Worm (Caenorhabditis elegans) whole organism, L2 larva: Measurements from ENCODE around the gene pdl-1.
A peak's percentile ranks its signal among the peaks of the same experiment; 100 is the strongest.

ENCODE experiments used
- C34F6.9 ChIP-seq: fragments of 150-350 bp; optimal IDR thresholded peaks from 2 replicates; lab custom pipeline; 2014; ENCODE audit warnings: missing biosample characterization, missing genetic modification characterization
- F13H6.1 ChIP-seq: sonication (generic microtip); optimal IDR thresholded peaks from 2 replicates; lab custom pipeline; 2016; ENCODE audit warnings: missing genetic modification characterization, missing compliant biosample characterization
- R02D3.7 ChIP-seq: fragments of 150-350 bp; optimal IDR thresholded peaks from 2 replicates; lab custom pipeline; 2014; ENCODE audit warnings: missing biosample characterization, missing genetic modification characterization
- Y55F3AM.14 ChIP-seq: fragments of 200-800 bp; sonication (Bioruptor generic); optimal IDR thresholded peaks from 2 replicates; lab custom pipeline; 2018; ENCODE audit warnings: mild to moderate bottlenecking, missing genetic modification characterization, missing compliant biosample characterization
- ZK546.5 ChIP-seq: sonication (generic microtip); optimal IDR thresholded peaks from 2 replicates; lab custom pipeline; 2017; ENCODE audit warnings: missing biosample characterization, missing genetic modification characterization
- alr-1 ChIP-seq: fragments of 150-350 bp; optimal IDR thresholded peaks from 2 replicates; lab custom pipeline; 2014; ENCODE audit warnings: missing biosample characterization, missing genetic modification characterization
- aly-2 ChIP-seq: fragments of 150-350 bp; optimal IDR thresholded peaks from 2 replicates; lab custom pipeline; 2014; ENCODE audit warnings: missing biosample characterization, missing genetic modification characterization
- ama-1 ChIP-seq: fragments of 150-350 bp; optimal IDR thresholded peaks from 2 replicates; lab custom pipeline; 2018; ENCODE audit warnings: inconsistent platforms
- blmp-1 ChIP-seq: sonication (generic microtip); optimal IDR thresholded peaks from 2 replicates; lab custom pipeline; 2017; ENCODE audit warnings: missing genetic modification characterization, mild to moderate bottlenecking, missing compliant biosample characterization, antibody characterized with exemption, moderate library complexity; ENCODE audit not compliant: insufficient read depth
- ceh-16 ChIP-seq: fragments of 150-350 bp; optimal IDR thresholded peaks from 2 replicates; lab custom pipeline; 2014; ENCODE audit warnings: missing biosample characterization, missing genetic modification characterization
- ceh-82 ChIP-seq: fragments of 150-350 bp; optimal IDR thresholded peaks from 2 replicates; lab custom pipeline; 2014; ENCODE audit warnings: missing biosample characterization, missing genetic modification characterization
- crh-2 ChIP-seq: sonication (generic microtip); optimal IDR thresholded peaks from 2 replicates; lab custom pipeline; 2017; ENCODE audit warnings: missing biosample characterization, missing genetic modification characterization
- dmd-4 ChIP-seq: sonication (generic microtip); optimal IDR thresholded peaks from 2 replicates; lab custom pipeline; 2017; ENCODE audit warnings: missing biosample characterization, missing genetic modification characterization
- egl-27 ChIP-seq: sonication (generic microtip); optimal IDR thresholded peaks from 3 replicates; lab custom pipeline; 2017; ENCODE audit warnings: missing biosample characterization, missing genetic modification reagents, missing genetic modification characterization
- elt-1 ChIP-seq: fragments of 150-350 bp; optimal IDR thresholded peaks from 2 replicates; lab custom pipeline; 2014; ENCODE audit warnings: missing biosample characterization, missing genetic modification characterization
- elt-3 ChIP-seq: sonication (generic microtip); optimal IDR thresholded peaks from 2 replicates; lab custom pipeline; 2017; ENCODE audit warnings: missing biosample characterization, missing genetic modification characterization
- fos-1 ChIP-seq: fragments of 150-350 bp; optimal IDR thresholded peaks from 2 replicates; lab custom pipeline; 2014; ENCODE audit warnings: missing biosample characterization, missing genetic modification characterization
- gmeb-1 ChIP-seq: fragments of 150-350 bp; optimal IDR thresholded peaks from 2 replicates; lab custom pipeline; 2014; ENCODE audit warnings: missing biosample characterization, missing genetic modification characterization
- lin-11 ChIP-seq: fragments of 150-350 bp; sonication (generic microtip); optimal IDR thresholded peaks from 2 replicates; lab custom pipeline; 2014; ENCODE audit warnings: missing biosample characterization, missing genetic modification characterization, inconsistent platforms, mixed read lengths
- lin-13 ChIP-seq: fragments of 150-350 bp; optimal IDR thresholded peaks from 2 replicates; lab custom pipeline; 2014; ENCODE audit warnings: missing biosample characterization, missing genetic modification reagents, missing genetic modification characterization
- lin-39 ChIP-seq: fragments of 150-350 bp; optimal IDR thresholded peaks from 2 replicates; lab custom pipeline; 2014; ENCODE audit warnings: missing biosample characterization, missing genetic modification reagents, missing genetic modification characterization
- lsy-2 ChIP-seq, 2 experiments: fragments of 150-350 bp in 1 of 2; sonication (generic microtip) in 1 of 2; optimal IDR thresholded peaks; 2 replicates each; lab custom pipeline; 2014 to 2017; ENCODE audit warnings: missing biosample characterization in 2 of 2, missing genetic modification characterization in 2 of 2
- mab-5 ChIP-seq: fragments of 150-350 bp; optimal IDR thresholded peaks from 2 replicates; lab custom pipeline; 2014; ENCODE audit warnings: missing biosample characterization, missing genetic modification characterization
- mbf-1 ChIP-seq: sonication (generic microtip); optimal IDR thresholded peaks from 2 replicates; lab custom pipeline; 2017; ENCODE audit warnings: missing biosample characterization, missing genetic modification characterization
- mdl-1 ChIP-seq, 2 experiments: fragments of 150-350 bp in 1 of 2; sonication (generic microtip) in 1 of 2; optimal IDR thresholded peaks; 2 replicates each; lab custom pipeline; 2017; ENCODE audit warnings: missing biosample characterization in 2 of 2, missing genetic modification characterization in 2 of 2
- nhr-10 ChIP-seq: sonication (generic microtip); optimal IDR thresholded peaks from 2 replicates; lab custom pipeline; 2017; ENCODE audit warnings: missing biosample characterization, missing genetic modification characterization
- nhr-11 ChIP-seq: fragments of 150-350 bp; optimal IDR thresholded peaks from 2 replicates; lab custom pipeline; 2014; ENCODE audit warnings: missing biosample characterization, missing genetic modification characterization
- nhr-12 ChIP-seq: fragments of 150-350 bp; optimal IDR thresholded peaks from 2 replicates; lab custom pipeline; 2014; ENCODE audit warnings: missing biosample characterization, missing genetic modification characterization
- nhr-129 ChIP-seq: fragments of 150-350 bp; optimal IDR thresholded peaks from 2 replicates; lab custom pipeline; 2014; ENCODE audit warnings: missing biosample characterization, missing genetic modification characterization
- nhr-21 ChIP-seq: fragments of 150-350 bp; optimal IDR thresholded peaks from 2 replicates; lab custom pipeline; 2014; ENCODE audit warnings: missing biosample characterization, missing genetic modification characterization
- nhr-23 ChIP-seq: fragments of 150-350 bp; optimal IDR thresholded peaks from 2 replicates; lab custom pipeline; 2014; ENCODE audit warnings: missing biosample characterization, missing genetic modification reagents, missing genetic modification characterization
- nhr-237 ChIP-seq: fragments of 150-350 bp; optimal IDR thresholded peaks from 2 replicates; lab custom pipeline; 2014; ENCODE audit warnings: missing biosample characterization, missing genetic modification characterization
- nhr-25 ChIP-seq: fragments of 150-350 bp; sonication (generic microtip); optimal IDR thresholded peaks from 3 replicates; lab custom pipeline; 2014; ENCODE audit warnings: missing biosample characterization, missing genetic modification characterization
- nhr-6 ChIP-seq: fragments of 150-350 bp; optimal IDR thresholded peaks from 2 replicates; lab custom pipeline; 2014; ENCODE audit warnings: missing biosample characterization, missing genetic modification characterization
- nhr-77 ChIP-seq: fragments of 150-350 bp; optimal IDR thresholded peaks from 2 replicates; lab custom pipeline; 2014; ENCODE audit warnings: missing biosample characterization, missing genetic modification characterization
- peb-1 ChIP-seq: fragments of 150-350 bp; optimal IDR thresholded peaks from 2 replicates; lab custom pipeline; 2014; ENCODE audit warnings: missing biosample characterization, missing genetic modification characterization
- sem-4 ChIP-seq: fragments of 150-350 bp; optimal IDR thresholded peaks from 2 replicates; lab custom pipeline; 2014; ENCODE audit warnings: missing biosample characterization, missing genetic modification reagents, missing genetic modification characterization
- skn-1 ChIP-seq: sonication (generic microtip); optimal IDR thresholded peaks from 2 replicates; lab custom pipeline; 2017; ENCODE audit warnings: missing biosample characterization, missing genetic modification characterization
- sma-3 ChIP-seq: sonication (generic microtip); optimal IDR thresholded peaks from 2 replicates; lab custom pipeline; 2016; ENCODE audit warnings: missing genetic modification reagents, missing genetic modification characterization, missing compliant biosample characterization
- sma-9 ChIP-seq, 2 experiments: fragments of 150-350 bp in 1 of 2; sonication (generic microtip) in 1 of 2; optimal IDR thresholded peaks; 2 replicates each; lab custom pipeline; 2014 to 2016; ENCODE audit warnings: missing genetic modification characterization in 2 of 2, mild to moderate bottlenecking in 1 of 2, missing biosample characterization in 1 of 2, missing compliant biosample characterization in 1 of 2, missing genetic modification reagents in 1 of 2, moderate library complexity in 1 of 2
- snpc-4 ChIP-seq: fragments of 150-350 bp; optimal IDR thresholded peaks from 2 replicates; lab custom pipeline; 2014; ENCODE audit warnings: missing biosample characterization, missing genetic modification characterization
- unc-39 ChIP-seq: fragments of 150-350 bp; optimal IDR thresholded peaks from 2 replicates; lab custom pipeline; 2014; ENCODE audit warnings: missing biosample characterization, missing genetic modification characterization
- unc-55 ChIP-seq: fragments of 150-350 bp; sonication (generic microtip); optimal IDR thresholded peaks from 3 replicates; lab custom pipeline; 2014; ENCODE audit warnings: missing biosample characterization, missing genetic modification reagents, missing genetic modification characterization
- unc-62 ChIP-seq: fragments of 150-350 bp; optimal IDR thresholded peaks from 2 replicates; lab custom pipeline; 2014; ENCODE audit warnings: missing biosample characterization, missing genetic modification reagents, missing genetic modification characterization
- zag-1 ChIP-seq: fragments of 150-350 bp; optimal IDR thresholded peaks from 2 replicates; lab custom pipeline; 2014; ENCODE audit warnings: missing biosample characterization, missing genetic modification characterization
- ztf-1 ChIP-seq: fragments of 200-800 bp; sonication (Bioruptor generic); conservative IDR thresholded peaks from 2 replicates; pipeline ENCODE4 v1.3.6; 2022; ENCODE audit warnings: missing genetic modification characterization, missing compliant biosample characterization
- ztf-11 ChIP-seq: sonication (generic microtip); optimal IDR thresholded peaks from 2 replicates; lab custom pipeline; 2017; ENCODE audit warnings: missing biosample characterization, missing genetic modification characterization
- ztf-4 ChIP-seq: fragments of 150-350 bp; optimal IDR thresholded peaks from 2 replicates; lab custom pipeline; 2014; ENCODE audit warnings: missing biosample characterization, missing genetic modification characterization

The pdl-1 gene

ce11 chrII:7183493-7184272 is at the start of gene pdl-1:
Gene pdl-1 (plus strand): TSS chrII:7183801.
- TF ChIP-seq unc-39, result no peak
- no peak for TF ChIP-seq R02D3.7 (tag; lab: Kevin White, UChicago)
- peak; percentile 73 for TF ChIP-seq lin-13 (GFP tag; lab: Kevin White, UChicago)
- peak; percentile 68 for TF ChIP-seq gmeb-1
- peak; percentile 60 for TF ChIP-seq ztf-4
- peak; percentile 74 for TF ChIP-seq nhr-21 (tag; lab: Kevin White, UChicago)
- TF ChIP-seq elt-1 (tag; lab: Kevin White, UChicago), result no peak
- TF ChIP-seq skn-1, result no peak
- no peak for TF ChIP-seq alr-1 (tag; lab: Kevin White, UChicago)
- no peak for TF ChIP-seq ztf-11
- peak; percentile 84 for TF ChIP-seq sma-9 (GFP tag; optimal IDR thresholded peaks at IDR 0.05; lab: Kevin White, UChicago)
- no peak for TF ChIP-seq sma-9 (tag; optimal IDR thresholded peaks at IDR 0.05; lab: Kevin White, UChicago)
- TF ChIP-seq nhr-129 (tag; lab: Kevin White, UChicago), result peak; percentile 76
- peak; percentile 7 to 61 for TF ChIP-seq lsy-2 (tag; optimal IDR thresholded peaks at IDR 0.05; lab: Kevin White, UChicago)
- no peak for TF ChIP-seq nhr-11 (tag; lab: Kevin White, UChicago)
- TF ChIP-seq mab-5 (tag; lab: Kevin White, UChicago), result peak; percentile 56
- no peak for TF ChIP-seq nhr-237 (tag; lab: Kevin White, UChicago)
- TF ChIP-seq dmd-4 (tag; lab: Kevin White, UChicago), result no peak
- peak; percentile 56 for TF ChIP-seq sem-4 (tag; lab: Kevin White, UChicago)
- TF ChIP-seq unc-62 (GFP tag; lab: Kevin White, UChicago), result no peak
- TF ChIP-seq snpc-4 (tag; lab: Kevin White, UChicago), result peak; percentile 22
- TF ChIP-seq nhr-6 (tag; lab: Kevin White, UChicago), result no peak
- TF ChIP-seq egl-27, result peak; percentile 31
- no peak for TF ChIP-seq mbf-1 (tag; lab: Kevin White, UChicago)
- no peak for TF ChIP-seq ceh-82
- TF ChIP-seq C34F6.9 (tag; lab: Kevin White, UChicago), result peak; percentile 67
- peak; percentile 74 for TF ChIP-seq unc-55 (GFP tag; lab: Kevin White, UChicago)
- TF ChIP-seq mdl-1 (tag; optimal IDR thresholded peaks at IDR 0.05; lab: Kevin White, UChicago), result peak in 1 of 2 experiments; percentile 30
- TF ChIP-seq F13H6.1 (tag; lab: Kevin White, UChicago), result peak; percentile 65
- peak; percentile 63 for TF ChIP-seq Y55F3AM.14 (GFP tag; lab: Kevin White, UChicago)
- TF ChIP-seq lin-11 (tag; lab: Kevin White, UChicago), result peak; percentile 81
- TF ChIP-seq aly-2, result no peak
- no peak for TF ChIP-seq nhr-12
- no peak for TF ChIP-seq peb-1
- no peak for TF ChIP-seq ztf-1 (GFP tag; lab: Robert Waterston, UW)
- TF ChIP-seq nhr-25 (tag; lab: Kevin White, UChicago), result no peak
- TF ChIP-seq ZK546.5 (tag; lab: Kevin White, UChicago), result no peak
- peak; percentile 55 for TF ChIP-seq sma-3 (GFP tag; lab: Kevin White, UChicago)
- no peak for TF ChIP-seq ama-1 (lab: Kevin White, UChicago)
- TF ChIP-seq elt-3, result no peak
- TF ChIP-seq crh-2 (tag; lab: Kevin White, UChicago), result peak; percentile 35
- no peak for TF ChIP-seq nhr-10 (tag; lab: Kevin White, UChicago)
- TF ChIP-seq lin-39 (tag; lab: Kevin White, UChicago), result no peak
- TF ChIP-seq zag-1 (tag; lab: Kevin White, UChicago), result peak; percentile 15
- TF ChIP-seq nhr-23 (tag; lab: Kevin White, UChicago), result no peak
- TF ChIP-seq ceh-16 (tag; lab: Kevin White, UChicago), result peak; percentile 41
- peak; percentile 25 for TF ChIP-seq blmp-1 (tag; lab: Kevin White, UChicago)
- TF ChIP-seq fos-1 (tag; lab: Kevin White, UChicago), result peak; percentile 54
- no peak for TF ChIP-seq nhr-77 (tag; lab: Kevin White, UChicago)
